Worm (Caenorhabditis elegans): Measurements from ENCODE around the gene unc-3.

The unc-3 gene

DNA sequence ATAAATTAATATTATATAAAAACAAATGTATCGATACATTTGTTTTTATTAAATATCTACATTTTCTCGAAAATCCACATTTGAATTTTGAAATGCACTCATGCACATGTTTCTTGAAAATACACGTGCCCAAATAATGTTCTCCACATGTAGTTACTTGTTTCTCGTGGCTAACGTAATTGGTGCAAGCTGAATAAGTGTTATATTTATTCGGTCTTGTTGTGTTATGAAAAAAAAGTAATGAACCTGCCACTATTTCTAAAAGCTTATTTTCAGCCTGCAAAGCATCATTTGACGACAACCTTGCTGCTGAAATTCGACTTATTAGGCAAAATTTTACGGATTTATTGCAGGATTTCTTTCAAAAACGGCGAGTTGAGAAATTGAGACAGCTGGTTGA is 40.1 kb downstream of the unc-3 start:
- TF ChIP-seq F13C5.2 (tag; optimal IDR thresholded peaks at IDR 0.05) (peak; percentile 37), hmbx-1 (tag; optimal IDR thresholded peaks at IDR 0.05) (no peak)

DNA sequence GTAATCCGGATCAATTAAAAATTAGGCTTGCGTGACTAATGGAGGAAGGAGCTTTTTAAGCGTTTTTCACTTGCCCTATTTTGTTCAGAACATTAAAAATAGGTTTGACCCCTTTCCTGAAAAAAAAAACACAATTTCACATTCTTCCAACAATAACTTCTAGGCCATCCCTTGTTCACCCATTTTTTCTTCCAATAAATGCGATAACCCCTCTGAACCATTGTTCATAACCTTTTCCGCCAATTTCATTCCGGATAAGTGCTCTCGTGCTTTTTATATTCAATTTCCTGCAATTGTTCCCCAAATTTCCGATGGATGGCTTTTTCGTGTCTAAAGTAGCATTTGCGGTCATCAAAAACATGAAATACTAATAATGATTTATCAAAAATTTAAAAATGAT is 42.1 kb downstream of the unc-3 start:
- TF ChIP-seq hmg-4 (GFP tag; optimal IDR thresholded peaks at IDR 0.05) = no peak
- no peak for TF ChIP-seq B0310.2 (tag; optimal IDR thresholded peaks at IDR 0.05)
- TF ChIP-seq ceh-36 (tag; optimal IDR thresholded peaks at IDR 0.05) = no peak
- no peak for TF ChIP-seq tbx-37 (GFP tag; conservative IDR thresholded peaks at IDR 0.05)
- no peak for TF ChIP-seq scrt-1 (GFP tag; IDR thresholded peaks at IDR 0.05)
- no peak for TF ChIP-seq hmbx-1 (tag; optimal IDR thresholded peaks at IDR 0.05)
- TF ChIP-seq ama-1 (optimal IDR thresholded peaks at IDR 0.05) = no peak
- TF ChIP-seq F13C5.2 (tag; optimal IDR thresholded peaks at IDR 0.05) = no peak
- no peak for TF ChIP-seq pes-1 (GFP tag; IDR thresholded peaks at IDR 0.05)
- no peak for TF ChIP-seq aly-1 (tag; optimal IDR thresholded peaks at IDR 0.05)
- TF ChIP-seq sea-1 (GFP tag; conservative IDR thresholded peaks at IDR 0.05) = no peak
- TF ChIP-seq flt-1 (GFP tag; IDR thresholded peaks at IDR 0.05) = no peak
- no peak for TF ChIP-seq ets-7 (tag; optimal IDR thresholded peaks at IDR 0.05)

DNA sequence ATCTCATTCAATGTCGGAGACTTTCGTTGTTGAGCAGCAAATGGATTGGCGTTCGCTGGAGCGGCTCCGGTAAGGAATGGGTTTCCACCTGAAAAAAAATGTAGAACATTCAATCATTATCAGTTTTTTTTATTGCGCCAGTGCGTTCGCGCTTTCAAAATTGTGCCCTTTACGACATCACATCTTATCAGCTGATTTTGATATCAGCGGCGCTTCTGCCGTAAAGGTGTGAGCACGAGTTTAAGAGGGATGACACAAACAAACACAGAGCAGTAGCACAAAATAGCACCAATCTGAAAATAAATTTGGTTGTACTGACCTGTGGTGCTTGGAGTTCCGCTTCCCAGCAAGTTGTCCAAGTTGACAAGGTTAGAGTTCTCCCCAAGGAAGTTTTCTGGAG is 43.4 kb downstream of the unc-3 start:
- TF ChIP-seq F13C5.2 (tag; optimal IDR thresholded peaks at IDR 0.05) (no peak), scrt-1 (GFP tag; IDR thresholded peaks at IDR 0.05) (no peak)

DNA sequence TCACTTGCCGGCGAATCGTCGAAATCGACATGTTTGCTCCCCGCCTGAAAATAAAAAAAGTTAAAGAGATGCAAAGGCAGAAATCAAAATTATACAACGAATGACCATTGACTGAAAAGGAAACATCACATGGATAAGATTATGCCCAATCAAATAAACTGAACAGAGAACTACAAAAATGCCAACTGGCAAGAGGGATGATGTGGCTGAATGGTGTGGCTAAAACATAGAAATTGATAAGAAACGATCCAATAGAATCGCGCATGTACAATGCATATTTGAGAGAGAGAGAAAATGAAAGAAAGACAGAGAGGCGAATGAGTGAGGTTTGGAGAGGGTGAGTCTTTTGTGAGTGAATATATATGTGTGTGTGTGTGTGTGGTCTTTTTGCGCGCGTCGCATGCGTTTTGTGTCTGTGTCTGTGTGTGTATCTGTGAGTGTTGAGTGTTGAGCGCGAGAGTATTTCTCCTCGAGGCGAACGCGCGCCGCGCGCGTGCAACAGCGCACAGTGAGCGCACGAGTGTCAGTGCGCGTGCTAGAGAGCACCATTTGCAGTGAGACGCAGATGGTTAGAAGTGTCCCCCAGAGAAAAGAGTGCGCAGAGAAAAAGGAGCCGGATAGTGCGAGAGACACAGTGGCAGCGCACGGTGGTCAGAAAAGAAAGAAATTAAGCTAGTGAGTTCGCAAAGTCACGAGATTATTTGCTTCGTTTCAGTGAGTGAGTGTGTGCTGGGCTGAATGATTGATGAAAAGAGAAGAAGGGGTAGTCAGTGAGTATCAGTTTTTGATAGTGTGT is 45.3 kb downstream of the unc-3 start, which contains the start of gene epn-1:
TSS of gene epn-1 (minus strand) at position 51 of the 796 bp plus-strand sequence.
- peak; percentile 18 for TF ChIP-seq ceh-36 (tag; optimal IDR thresholded peaks at IDR 0.05)
- TF ChIP-seq B0310.2 (tag; optimal IDR thresholded peaks at IDR 0.05) = peak; percentile 46
- no peak for TF ChIP-seq tbx-11 (GFP tag; IDR thresholded peaks at IDR 0.05)
- TF ChIP-seq hmbx-1 (tag; optimal IDR thresholded peaks at IDR 0.05) = no peak
- TF ChIP-seq pes-1 (GFP tag; IDR thresholded peaks at IDR 0.05) = peak; percentile 39
- TF ChIP-seq ceh-13 (GFP tag; optimal IDR thresholded peaks at IDR 0.05) = peak; percentile 41
- peak; percentile 59 for TF ChIP-seq ets-7 (tag; optimal IDR thresholded peaks at IDR 0.05)
- TF ChIP-seq scrt-1 (GFP tag; IDR thresholded peaks at IDR 0.05) = no peak
- TF ChIP-seq tbx-37 (GFP tag; conservative IDR thresholded peaks at IDR 0.05) = 0 out of 2 replicates have a peak, but pooled peaks have one; percentile 16
- TF ChIP-seq flt-1 (GFP tag; IDR thresholded peaks at IDR 0.05) = 0 out of 2 replicates have a peak, but pooled peaks have one; percentile 24
- peak; percentile 78 for TF ChIP-seq F13C5.2 (tag; optimal IDR thresholded peaks at IDR 0.05)
- no peak for TF ChIP-seq ama-1 (optimal IDR thresholded peaks at IDR 0.05)
- peak; percentile 87 for TF ChIP-seq hmg-4 (GFP tag; optimal IDR thresholded peaks at IDR 0.05)
- TF ChIP-seq aly-1 (tag; optimal IDR thresholded peaks at IDR 0.05) = peak; percentile 42
- TF ChIP-seq hnd-1 (tag; optimal IDR thresholded peaks at IDR 0.05) = no peak
- TF ChIP-seq tra-4 (tag; optimal IDR thresholded peaks at IDR 0.05) = no peak
- 0 out of 2 replicates have a peak, but pooled peaks have one; percentile 57 for TF ChIP-seq sea-1 (GFP tag; conservative IDR thresholded peaks at IDR 0.05)

DNA sequence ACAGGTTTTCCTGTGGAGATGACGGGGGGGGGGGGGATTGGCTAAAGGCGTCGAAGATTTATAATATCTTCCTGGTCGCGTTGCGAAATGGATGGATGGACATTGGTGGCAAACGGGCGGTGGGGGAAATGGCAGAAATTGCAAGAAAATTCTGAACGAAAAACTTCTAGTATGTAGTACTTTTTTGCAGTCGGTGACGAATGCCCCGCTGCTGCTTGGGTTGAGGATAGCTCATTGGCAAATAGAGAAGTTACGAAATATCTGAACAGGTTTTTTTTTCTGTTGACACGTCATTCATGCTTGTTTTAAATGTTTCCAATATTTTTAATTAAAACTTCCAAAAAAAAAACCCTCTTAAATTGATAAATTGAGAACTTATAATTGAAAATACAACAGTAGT is 46.2 kb downstream of the unc-3 start:
- TF ChIP-seq F13C5.2 (tag; optimal IDR thresholded peaks at IDR 0.05) (no peak), ama-1 (optimal IDR thresholded peaks at IDR 0.05) (no peak), tbx-37 (GFP tag; conservative IDR thresholded peaks at IDR 0.05) (no peak), hmbx-1 (tag; optimal IDR thresholded peaks at IDR 0.05) (no peak), scrt-1 (GFP tag; IDR thresholded peaks at IDR 0.05) (no peak), hmg-4 (GFP tag; optimal IDR thresholded peaks at IDR 0.05) (no peak), ceh-13 (GFP tag; optimal IDR thresholded peaks at IDR 0.05) (no peak), hnd-1 (tag; optimal IDR thresholded peaks at IDR 0.05) (no peak), ceh-36 (tag; optimal IDR thresholded peaks at IDR 0.05) (no peak), tra-4 (tag; optimal IDR thresholded peaks at IDR 0.05) (no peak), sea-1 (GFP tag; conservative IDR thresholded peaks at IDR 0.05) (no peak), aly-1 (tag; optimal IDR thresholded peaks at IDR 0.05) (no peak), flt-1 (GFP tag; IDR thresholded peaks at IDR 0.05) (no peak), ets-7 (tag; optimal IDR thresholded peaks at IDR 0.05) (no peak), tbx-11 (GFP tag; IDR thresholded peaks at IDR 0.05) (no peak), pes-1 (GFP tag; IDR thresholded peaks at IDR 0.05) (no peak), B0310.2 (tag; optimal IDR thresholded peaks at IDR 0.05) (no peak)

DNA sequence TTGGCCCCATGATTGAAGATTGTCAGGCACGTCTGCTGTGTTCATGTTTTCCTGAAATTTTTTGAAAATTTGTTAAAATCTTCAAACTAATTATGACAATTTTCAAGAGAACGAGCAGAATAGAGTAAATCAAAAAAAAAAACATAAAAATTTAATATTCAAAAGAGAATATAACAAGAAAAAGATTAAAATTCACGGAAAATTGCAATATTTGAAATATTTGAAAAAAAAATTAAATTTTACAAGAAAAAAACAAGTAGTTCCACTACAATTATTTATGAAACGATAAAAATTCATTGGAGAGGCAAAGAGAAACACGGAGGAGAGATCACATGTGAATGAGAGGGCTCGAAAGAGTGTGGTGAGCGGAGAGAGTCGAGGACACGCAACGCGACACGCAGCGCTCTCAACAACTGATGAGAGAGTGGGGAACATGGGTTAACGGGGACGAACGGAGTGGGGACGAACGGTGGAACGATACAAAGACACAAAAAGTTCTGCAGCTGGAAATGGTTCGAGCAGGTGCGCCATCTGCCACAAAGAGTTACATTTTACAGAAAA is 51.2 kb downstream of the unc-3 start, which contains the start of gene mbk-1:
TSS of gene mbk-1 (minus strand) at position 51 of the 561 bp plus-strand sequence.
- TF ChIP-seq scrt-1 (GFP tag; IDR thresholded peaks at IDR 0.05) (no peak), tra-4 (tag; optimal IDR thresholded peaks at IDR 0.05) (no peak), F13C5.2 (tag; optimal IDR thresholded peaks at IDR 0.05) (no peak), tbx-37 (GFP tag; conservative IDR thresholded peaks at IDR 0.05) (no peak), hnd-1 (tag; optimal IDR thresholded peaks at IDR 0.05) (no peak), flt-1 (GFP tag; IDR thresholded peaks at IDR 0.05) (no peak), ama-1 (optimal IDR thresholded peaks at IDR 0.05) (no peak), tbx-11 (GFP tag; IDR thresholded peaks at IDR 0.05) (no peak), ets-7 (tag; optimal IDR thresholded peaks at IDR 0.05) (no peak), pes-1 (GFP tag; IDR thresholded peaks at IDR 0.05) (no peak), aly-1 (tag; optimal IDR thresholded peaks at IDR 0.05) (no peak), B0310.2 (tag; optimal IDR thresholded peaks at IDR 0.05) (no peak), hmbx-1 (tag; optimal IDR thresholded peaks at IDR 0.05) (no peak), hmg-4 (GFP tag; optimal IDR thresholded peaks at IDR 0.05) (no peak), sea-1 (GFP tag; conservative IDR thresholded peaks at IDR 0.05) (no peak)

DNA sequence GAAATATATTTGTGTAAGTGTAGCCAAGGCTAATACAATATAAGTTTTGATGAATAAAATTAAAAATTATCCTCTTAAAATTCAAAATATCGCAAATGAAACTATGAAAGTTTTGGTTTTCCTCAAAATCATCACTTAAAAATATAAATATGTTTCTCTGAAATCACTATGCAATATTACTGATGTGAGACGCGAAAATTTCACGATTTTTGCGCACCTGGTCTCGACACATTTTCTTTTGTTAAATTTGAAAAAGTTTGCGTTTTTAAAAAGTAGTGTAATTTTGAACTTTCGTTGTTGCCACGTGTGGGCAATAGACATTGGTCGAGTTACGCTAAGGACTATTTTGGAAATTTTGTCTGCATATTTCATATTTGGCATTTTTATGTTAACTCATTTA is 55.4 kb downstream of the unc-3 start:
- no peak for TF ChIP-seq tbx-37 (GFP tag; conservative IDR thresholded peaks at IDR 0.05)
- no peak for TF ChIP-seq F13C5.2 (tag; optimal IDR thresholded peaks at IDR 0.05)
- no peak for TF ChIP-seq hmbx-1 (tag; optimal IDR thresholded peaks at IDR 0.05)
- TF ChIP-seq ets-7 (tag; optimal IDR thresholded peaks at IDR 0.05) = no peak
- no peak for TF ChIP-seq aly-1 (tag; optimal IDR thresholded peaks at IDR 0.05)
- TF ChIP-seq pes-1 (GFP tag; IDR thresholded peaks at IDR 0.05) = no peak
- no peak for TF ChIP-seq hmg-4 (GFP tag; optimal IDR thresholded peaks at IDR 0.05)
- TF ChIP-seq sea-1 (GFP tag; conservative IDR thresholded peaks at IDR 0.05) = no peak
- no peak for TF ChIP-seq ama-1 (optimal IDR thresholded peaks at IDR 0.05)
- no peak for TF ChIP-seq tbx-11 (GFP tag; IDR thresholded peaks at IDR 0.05)
- TF ChIP-seq B0310.2 (tag; optimal IDR thresholded peaks at IDR 0.05) = no peak
- TF ChIP-seq scrt-1 (GFP tag; IDR thresholded peaks at IDR 0.05) = no peak
- TF ChIP-seq ceh-13 (GFP tag; optimal IDR thresholded peaks at IDR 0.05) = no peak
- TF ChIP-seq hnd-1 (tag; optimal IDR thresholded peaks at IDR 0.05) = no peak
- TF ChIP-seq ceh-36 (tag; optimal IDR thresholded peaks at IDR 0.05) = no peak
- TF ChIP-seq flt-1 (GFP tag; IDR thresholded peaks at IDR 0.05) = no peak
- no peak for TF ChIP-seq tra-4 (tag; optimal IDR thresholded peaks at IDR 0.05)

Measured in whole organism, early embryonic.